Worm (Caenorhabditis elegans): ENCODE measurements around the gene Y17G7B.21.

DNA sequence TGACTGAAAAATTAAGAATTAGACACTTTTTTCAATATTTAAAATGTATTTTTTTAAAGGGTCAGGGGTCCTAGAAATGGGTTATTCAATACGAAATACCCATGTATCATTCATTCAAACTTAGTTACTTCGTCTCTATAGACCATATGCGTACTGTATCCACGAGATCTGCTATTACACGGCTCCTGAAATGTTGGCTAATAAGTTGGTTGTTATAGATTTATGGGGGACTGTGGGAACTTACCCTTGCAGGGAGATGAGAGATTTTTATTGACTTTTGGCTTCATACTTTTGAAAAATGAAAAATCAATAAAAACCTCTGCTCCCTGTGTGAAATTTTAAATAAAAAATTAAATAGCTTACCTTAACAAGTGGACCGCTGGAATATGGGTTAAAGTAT is 1.5 kb upstream of the Y17G7B.21 start:
- TF ChIP-seq him-1 (tag; optimal IDR thresholded peaks at IDR 0.05) = no peak
- TF ChIP-seq W03F9.2 (tag; optimal IDR thresholded peaks at IDR 0.05) = no peak
